Fruit fly (Drosophila melanogaster) whole organism, embryonic: ENCODE measurements around the gene CG9360.

Experiments used
- B-H1 ChIP-seq: fragments of 200-800 bp; sonication (Bioruptor generic); IDR thresholded peaks from 3 replicates; pipeline ENCODE4 v1.3.6; 2022; ENCODE audit warnings: missing biosample characterization, missing genetic modification characterization
- CG10209 ChIP-seq: fragments of 200-800 bp; sonication (Bioruptor generic); optimal IDR thresholded peaks from 3 replicates; lab custom pipeline; 2017; ENCODE audit warnings: missing biosample characterization, mild to moderate bottlenecking, missing genetic modification characterization, missing genetic modification reagents
- CG10321 ChIP-seq: fragments of 200-800 bp; sonication (Bioruptor generic); IDR thresholded peaks from 2 replicates; pipeline ENCODE4 v1.3.6; 2022; ENCODE audit warnings: missing biosample characterization, missing genetic modification characterization
- CG11504 ChIP-seq: fragments of 200-800 bp; sonication (Bioruptor generic); optimal IDR thresholded peaks from 3 replicates; lab custom pipeline; 2019; ENCODE audit warnings: missing biosample characterization, mild to moderate bottlenecking, missing genetic modification characterization, moderate library complexity
- CG12155 ChIP-seq: fragments of 200-800 bp; sonication (Bioruptor generic); optimal IDR thresholded peaks from 3 replicates; lab custom pipeline; 2016; ENCODE audit warnings: missing biosample characterization, missing genetic modification characterization
- CG13624 ChIP-seq: fragments of 200-800 bp; sonication (Bioruptor generic); optimal IDR thresholded peaks from 2 replicates; lab custom pipeline; 2016; ENCODE audit warnings: missing biosample characterization, missing genetic modification characterization
- CG13775 ChIP-seq: fragments of 200-800 bp; sonication (Bioruptor generic); optimal IDR thresholded peaks from 3 replicates; lab custom pipeline; 2017; ENCODE audit warnings: missing biosample characterization, mild to moderate bottlenecking, missing genetic modification characterization
- CG15601 ChIP-seq: fragments of 200-800 bp; sonication (Bioruptor generic); optimal IDR thresholded peaks from 3 replicates; lab custom pipeline; 2019; ENCODE audit warnings: missing biosample characterization, mild to moderate bottlenecking, missing genetic modification characterization, moderate library complexity
- CG16815 ChIP-seq: fragments of 200-800 bp; sonication (Bioruptor generic); optimal IDR thresholded peaks from 3 replicates; lab custom pipeline; 2017; ENCODE audit warnings: missing biosample characterization, mild to moderate bottlenecking, missing genetic modification characterization
- CG17186 ChIP-seq: fragments of 200-800 bp; sonication (Bioruptor generic); optimal IDR thresholded peaks from 3 replicates; lab custom pipeline; 2017; ENCODE audit warnings: missing biosample characterization, missing genetic modification reagents, missing genetic modification characterization
- CG18619 ChIP-seq: fragments of 200-800 bp; sonication (Bioruptor generic); optimal IDR thresholded peaks from 3 replicates; lab custom pipeline; 2017; ENCODE audit warnings: missing biosample characterization, mild to moderate bottlenecking, missing genetic modification characterization
- CG2116 ChIP-seq: fragments of 200-800 bp; sonication (Bioruptor generic); optimal IDR thresholded peaks from 3 replicates; lab custom pipeline; 2018; ENCODE audit warnings: missing biosample characterization, mild to moderate bottlenecking, missing genetic modification characterization
- CG2202 ChIP-seq: fragments of 200-800 bp; sonication (Bioruptor generic); optimal IDR thresholded peaks from 2 replicates; lab custom pipeline; 2018; ENCODE audit warnings: missing biosample characterization, mild to moderate bottlenecking, missing genetic modification characterization
- CG33557 ChIP-seq: fragments of 200-800 bp; sonication (Bioruptor generic); optimal IDR thresholded peaks from 2 replicates; lab custom pipeline; 2019; ENCODE audit warnings: missing biosample characterization, mild to moderate bottlenecking, missing genetic modification characterization, moderate library complexity
- CG3407 ChIP-seq: fragments of 200-800 bp; sonication (Bioruptor generic); optimal IDR thresholded peaks from 2 replicates; lab custom pipeline; 2018; ENCODE audit warnings: missing biosample characterization, mild to moderate bottlenecking, missing genetic modification characterization
- CG4328 ChIP-seq: fragments of 200-800 bp; sonication (Bioruptor generic); optimal IDR thresholded peaks from 3 replicates; lab custom pipeline; 2017; ENCODE audit warnings: missing biosample characterization, missing genetic modification reagents, missing genetic modification characterization
- CG4404 ChIP-seq: fragments of 200-800 bp; sonication (Bioruptor generic); IDR thresholded peaks from 2 replicates; pipeline ENCODE4 v1.3.6; 2022; ENCODE audit warnings: missing biosample characterization, missing genetic modification characterization
- CG6689 ChIP-seq: fragments of 200-800 bp; sonication (Bioruptor generic); IDR thresholded peaks from 2 replicates; pipeline ENCODE4 v1.3.6; 2022; ENCODE audit warnings: missing biosample characterization, missing genetic modification characterization
- CG6813 ChIP-seq: fragments of 200-800 bp; sonication (Bioruptor generic); optimal IDR thresholded peaks from 2 replicates; lab custom pipeline; 2017; ENCODE audit warnings: missing biosample characterization, missing genetic modification characterization, mild to moderate bottlenecking, moderate library complexity, missing genetic modification reagents
- CG7745 ChIP-seq: fragments of 200-800 bp; sonication (Bioruptor generic); optimal IDR thresholded peaks from 2 replicates; lab custom pipeline; 2018; ENCODE audit warnings: missing biosample characterization, mild to moderate bottlenecking, missing genetic modification characterization, moderate library complexity
- CG8281 ChIP-seq: fragments of 200-800 bp; sonication (Bioruptor generic); optimal IDR thresholded peaks from 2 replicates; lab custom pipeline; 2018; ENCODE audit warnings: missing biosample characterization, mild to moderate bottlenecking, missing genetic modification characterization, moderate library complexity
- CG8290 ChIP-seq, 3 experiments: fragments of 200-800 bp; sonication (Bioruptor generic); optimal IDR thresholded peaks; 2 replicates each; lab custom pipeline; 2016 to 2019; ENCODE audit warnings: missing biosample characterization in 3 of 3, missing genetic modification characterization in 3 of 3, mild to moderate bottlenecking in 2 of 3, moderate library complexity in 1 of 3
- Camta ChIP-seq: fragments of 200-800 bp; sonication (Bioruptor generic); optimal IDR thresholded peaks from 2 replicates; lab custom pipeline; 2016; ENCODE audit warnings: missing biosample characterization, missing genetic modification characterization
- GATAe ChIP-seq: fragments of 200-800 bp; sonication (Bioruptor generic); conservative IDR thresholded peaks from 2 replicates; pipeline ENCODE4 v1.3.6; 2022; ENCODE audit warnings: missing biosample characterization, missing genetic modification characterization
- H15 ChIP-seq: fragments of 200-800 bp; sonication (Bioruptor generic); IDR thresholded peaks from 3 replicates; pipeline ENCODE4 v1.3.6; 2022; ENCODE audit warnings: missing biosample characterization, missing genetic modification characterization
- H2.0 ChIP-seq: fragments of 200-800 bp; sonication (Bioruptor generic); IDR thresholded peaks from 2 replicates; pipeline ENCODE4 v1.3.6; 2022; ENCODE audit warnings: missing biosample characterization, missing genetic modification characterization
- Hand ChIP-seq: fragments of 200-800 bp; sonication (Bioruptor generic); optimal IDR thresholded peaks from 2 replicates; lab custom pipeline; 2017; ENCODE audit warnings: mild to moderate bottlenecking, missing biosample characterization, missing genetic modification reagents, missing genetic modification characterization
- Hsf ChIP-seq: fragments of 200-800 bp; sonication (Bioruptor generic); optimal IDR thresholded peaks from 3 replicates; lab custom pipeline; 2016; ENCODE audit warnings: missing biosample characterization, missing genetic modification characterization
- Neu2 ChIP-seq: fragments of 200-800 bp; sonication (Bioruptor generic); optimal IDR thresholded peaks from 3 replicates; lab custom pipeline; 2016; ENCODE audit warnings: missing biosample characterization, missing genetic modification characterization, borderline replicate concordance
- Nf-YB ChIP-seq: fragments of 200-800 bp; sonication (Bioruptor generic); optimal IDR thresholded peaks from 3 replicates; lab custom pipeline; 2019; ENCODE audit warnings: missing biosample characterization, mild to moderate bottlenecking, missing genetic modification characterization, moderate library complexity
- Sox102F ChIP-seq: fragments of 200-800 bp; sonication (Bioruptor generic); optimal IDR thresholded peaks from 2 replicates; lab custom pipeline; 2018; ENCODE audit warnings: missing biosample characterization, mild to moderate bottlenecking, missing genetic modification characterization, moderate library complexity
- TFAM ChIP-seq: fragments of 200-800 bp; sonication (Bioruptor generic); optimal IDR thresholded peaks from 2 replicates; lab custom pipeline; 2017; ENCODE audit warnings: missing biosample characterization, missing genetic modification characterization, inconsistent platforms
- bowl ChIP-seq: fragments of 200-800 bp; sonication (Bioruptor generic); IDR thresholded peaks from 2 replicates; pipeline ENCODE4 v1.3.6; 2022; ENCODE audit warnings: missing biosample characterization, missing genetic modification characterization
- bsh ChIP-seq, 2 experiments: fragments of 200-800 bp; sonication (Bioruptor generic); optimal IDR thresholded peaks; 2 replicates each; lab custom pipeline; 2017 to 2018; ENCODE audit warnings: mild to moderate bottlenecking in 2 of 2, missing biosample characterization in 2 of 2, missing genetic modification characterization in 2 of 2, moderate library complexity in 1 of 2
- ftz-f1 ChIP-seq: fragments of 200-800 bp; sonication (Bioruptor generic); optimal IDR thresholded peaks from 2 replicates; lab custom pipeline; 2016; ENCODE audit warnings: missing biosample characterization, missing genetic modification characterization
- gfzf ChIP-seq: fragments of 200-800 bp; sonication (Bioruptor generic); optimal IDR thresholded peaks from 2 replicates; lab custom pipeline; 2016; ENCODE audit warnings: missing biosample characterization, mild to moderate bottlenecking, missing genetic modification characterization, moderate library complexity
- gro ChIP-seq: fragments of 200-800 bp; sonication (Bioruptor generic); optimal IDR thresholded peaks from 2 replicates; lab custom pipeline; 2016; ENCODE audit warnings: missing biosample characterization, missing genetic modification characterization
- ham ChIP-seq: fragments of 200-800 bp; sonication (Bioruptor generic); IDR thresholded peaks from 2 replicates; pipeline ENCODE4 v1.3.6; 2022; ENCODE audit warnings: missing biosample characterization, missing genetic modification characterization
- hb ChIP-seq: fragments of 200-800 bp; sonication (Bioruptor generic); IDR thresholded peaks from 3 replicates; pipeline ENCODE4 v1.3.6; 2022; ENCODE audit warnings: missing biosample characterization, missing genetic modification characterization; ENCODE audit not compliant: partially characterized antibody
- luna ChIP-seq: fragments of 200-800 bp; sonication (Bioruptor generic); optimal IDR thresholded peaks from 2 replicates; lab custom pipeline; 2016; ENCODE audit warnings: missing biosample characterization, missing genetic modification characterization
- maf-S ChIP-seq: fragments of 200-800 bp; sonication (Bioruptor generic); optimal IDR thresholded peaks from 2 replicates; lab custom pipeline; 2016; ENCODE audit warnings: missing biosample characterization, missing genetic modification characterization
- nerfin-2 ChIP-seq: fragments of 200-800 bp; sonication (Bioruptor generic); IDR thresholded peaks from 2 replicates; pipeline ENCODE4 v1.3.6; 2022; ENCODE audit warnings: missing biosample characterization, missing genetic modification characterization; ENCODE audit not compliant: partially characterized antibody
- nmo ChIP-seq: fragments of 200-800 bp; sonication (Bioruptor generic); optimal IDR thresholded peaks from 2 replicates; lab custom pipeline; 2018; ENCODE audit warnings: missing biosample characterization, mild to moderate bottlenecking, missing genetic modification characterization, moderate library complexity
- onecut ChIP-seq: fragments of 200-800 bp; sonication (Bioruptor generic); IDR thresholded peaks from 2 replicates; pipeline ENCODE4 v1.3.6; 2022; ENCODE audit warnings: missing biosample characterization, missing genetic modification characterization
- prd ChIP-seq, 3 experiments: fragments of >200 bp in 2 of 3; fragments of 200-800 bp in 1 of 3; sonication (Bioruptor generic) in 1 of 3; optimal IDR thresholded peaks in 2 of 3; IDR thresholded peaks in 1 of 3; 2 replicates in 2 of 3; 3 replicates in 1 of 3; pipeline versions ENCODE4 v1.3.6 to Lab custom; 2017 to 2022; ENCODE audit warnings: missing biosample characterization in 1 of 3, missing genetic modification characterization in 1 of 3
- shn ChIP-seq: fragments of 200-800 bp; sonication (Bioruptor generic); optimal IDR thresholded peaks from 3 replicates; lab custom pipeline; 2016; ENCODE audit warnings: missing biosample characterization, missing genetic modification characterization
- sima ChIP-seq: fragments of 200-800 bp; sonication (Bioruptor generic); optimal IDR thresholded peaks from 2 replicates; lab custom pipeline; 2016; ENCODE audit warnings: missing biosample characterization, missing genetic modification characterization
- so ChIP-seq: fragments of 200-800 bp; sonication (Bioruptor generic); IDR thresholded peaks from 3 replicates; pipeline ENCODE4 v1.3.6; 2022; ENCODE audit warnings: missing biosample characterization, missing genetic modification characterization
- tup ChIP-seq: fragments of 200-800 bp; sonication (Bioruptor generic); optimal IDR thresholded peaks from 2 replicates; lab custom pipeline; 2016; ENCODE audit warnings: missing biosample characterization, mild to moderate bottlenecking, missing genetic modification characterization, moderate library complexity
- wdn ChIP-seq: fragments of 200-800 bp; sonication (Bioruptor generic); IDR thresholded peaks from 2 replicates; pipeline ENCODE4 v1.3.6; 2022; ENCODE audit warnings: missing biosample characterization, missing genetic modification characterization

The CG9360 gene

dm6 chrX:11720138-11720537, 44.3 kb downstream of the CG9360 start, which contains the start of gene Tango10 (continued):
- TF ChIP-seq bsh (GFP tag; optimal IDR thresholded peaks at IDR 0.05; lab: Kevin White, UChicago) (peak in 1 of 2 experiments; percentile 20), sima (GFP tag; lab: Kevin White, UChicago) (no peak), tup (GFP tag; lab: Kevin White, UChicago) (no peak), Nf-YB (GFP tag; lab: Kevin White, UChicago) (no peak), so (GFP tag; lab: Robert Waterston, UW) (no peak), Camta (peak; percentile 52), CG10209 (no peak), CG33557 (GFP tag; lab: Kevin White, UChicago) (no peak), ham (no peak), Neu2 (GFP tag; lab: Kevin White, UChicago) (no peak), wdn (GFP tag; lab: Robert Waterston, UW) (no peak), H2.0 (GFP tag; lab: Robert Waterston, UW) (no peak), Hsf (GFP tag; lab: Kevin White, UChicago) (peak; percentile 54), CG11504 (no peak), CG12155 (GFP tag; lab: Kevin White, UChicago) (peak; percentile 68), gfzf (GFP tag; lab: Kevin White, UChicago) (peak; percentile 47), CG4328 (no peak), CG4404 (GFP tag; lab: Robert Waterston, UW) (peak; percentile 66), hb (GFP tag; lab: Robert Waterston, UW) (peak; percentile 67; the same call in 1 of the 3 replicates), CG17186 (no peak), CG8281 (no peak), maf-S (GFP tag; lab: Kevin White, UChicago) (peak; percentile 48), Hand (GFP tag; lab: Kevin White, UChicago) (no peak), bowl (GFP tag; lab: Robert Waterston, UW) (no peak), prd (optimal IDR thresholded peaks at IDR 0.05; lab: Kevin White, UChicago) (no peak), prd (GFP tag; IDR thresholded peaks at IDR 0.05; lab: Robert Waterston, UW) (peak; percentile 71), Sox102F (GFP tag; lab: Kevin White, UChicago) (peak; percentile 66), nmo (GFP tag; lab: Kevin White, UChicago) (peak; percentile 60), CG6689 (GFP tag; lab: Robert Waterston, UW) (no peak), ftz-f1 (GFP tag; lab: Kevin White, UChicago) (no peak), CG6813 (GFP tag; lab: Kevin White, UChicago) (no peak), shn (GFP tag; lab: Kevin White, UChicago) (peak; percentile 19), CG8290 (GFP tag; optimal IDR thresholded peaks at IDR 0.05; lab: Kevin White, UChicago) (no peak), CG8290 (tag; optimal IDR thresholded peaks at IDR 0.05; lab: Kevin White, UChicago) (peak in 1 of 2 experiments; percentile 60), CG10321 (no peak), CG16815 (GFP tag; lab: Kevin White, UChicago) (peak; percentile 21), CG7745 (tag; lab: Kevin White, UChicago) (no peak), CG18619 (GFP tag; lab: Kevin White, UChicago) (no peak), nerfin-2 (GFP tag; lab: Robert Waterston, UW) (peak; percentile 74), CG2116 (GFP tag; lab: Kevin White, UChicago) (peak; percentile 83), luna (GFP tag; lab: Kevin White, UChicago) (no peak), CG3407 (no peak), H15 (GFP tag; lab: Robert Waterston, UW) (peak; percentile 34; the same call in 1 of the 3 replicates), CG2202 (no peak), gro (peak; percentile 71), onecut (GFP tag; lab: Robert Waterston, UW) (peak; percentile 23), CG13775 (peak; percentile 67), CG15601 (tag; lab: Kevin White, UChicago) (peak; percentile 42), TFAM (GFP tag; lab: Kevin White, UChicago) (no peak), GATAe (GFP tag; lab: Robert Waterston, UW) (no peak), CG13624 (GFP tag; lab: Kevin White, UChicago) (peak; percentile 39), B-H1 (GFP tag; lab: Robert Waterston, UW) (no peak)
